ENCODE assay signal across 2 fruit fly cellular contexts in genomic region chr3L:1674381-1674780, dm6.
A peak's percentile ranks its signal among the peaks of the same experiment; 100 is the strongest.
TF ChIP-seq lines count a peak whose summit lies in the region.

Gene CG7991, plus strand, starts transcription at chr3L:1674709.

- no peak for TF ChIP-seq CTCF in whole organism, embryonic (GFP tag; optimal IDR thresholded peaks at IDR 0.05; lab: Kevin White, UChicago)

TF ChIP-seq in whole organism, embryonic, 481 proteins besides CTCF, POLR2A, EP300 and RAD21 (continues in another document):
- TF ChIP-seq CG15269 (tag; optimal IDR thresholded peaks at IDR 0.05; lab: Kevin White, UChicago) (peak; percentile 81), pho (GFP tag; optimal IDR thresholded peaks at IDR 0.05; lab: Kevin White, UChicago) (no peak), gt (GFP tag; IDR thresholded peaks at IDR 0.05; lab: Robert Waterston, UW) (no peak), row (GFP tag; IDR thresholded peaks at IDR 0.05; lab: Robert Waterston, UW) (0 out of 3 replicates have a peak, but pooled peaks have one; percentile 16), tna (GFP tag; IDR thresholded peaks at IDR 0.05; lab: Robert Waterston, UW; ENCODE audit: partially characterized antibody) (no peak), CG6175 (GFP tag; IDR thresholded peaks at IDR 0.05; lab: Robert Waterston, UW) (peak; percentile 90), pb (GFP tag; optimal IDR thresholded peaks at IDR 0.05; lab: Kevin White, UChicago) (peak; percentile 2), slp2 (GFP tag; optimal IDR thresholded peaks at IDR 0.05; lab: Kevin White, UChicago) (no peak), CG14860 (GFP tag; IDR thresholded peaks at IDR 0.05; lab: Robert Waterston, UW; ENCODE audit: partially characterized antibody) (no peak), CG17829 (tag; optimal IDR thresholded peaks at IDR 0.05; lab: Kevin White, UChicago) (no peak), kni (GFP tag; optimal IDR thresholded peaks at IDR 0.05; lab: Kevin White, UChicago) (peak; percentile 52), ro (GFP tag; IDR thresholded peaks at IDR 0.05; lab: Robert Waterston, UW) (no peak), H15 (GFP tag; IDR thresholded peaks at IDR 0.05; lab: Robert Waterston, UW) (no peak), ase (GFP tag; IDR thresholded peaks at IDR 0.05; lab: Robert Waterston, UW) (no peak), Deaf1 (tag; optimal IDR thresholded peaks at IDR 0.05; lab: Kevin White, UChicago) (peak; percentile 52), sim (GFP tag; IDR thresholded peaks at IDR 0.05; lab: Robert Waterston, UW) (no peak), CG1603 (tag; optimal IDR thresholded peaks at IDR 0.05; lab: Kevin White, UChicago) (no peak), CG9215 (GFP tag; IDR thresholded peaks at IDR 0.05; lab: Robert Waterston, UW) (no peak), so (GFP tag; IDR thresholded peaks at IDR 0.05; lab: Robert Waterston, UW) (no peak), unpg (GFP tag; optimal IDR thresholded peaks at IDR 0.05; lab: Kevin White, UChicago) (no peak), Lpt (GFP tag; optimal IDR thresholded peaks at IDR 0.05; lab: Kevin White, UChicago) (no peak), onecut (GFP tag; IDR thresholded peaks at IDR 0.05; lab: Robert Waterston, UW) (no peak), phol (tag; optimal IDR thresholded peaks at IDR 0.05; lab: Kevin White, UChicago) (no peak), Ravus (GFP tag; IDR thresholded peaks at IDR 0.05; lab: Robert Waterston, UW) (no peak), Awh (GFP tag; IDR thresholded peaks at IDR 0.05; lab: Robert Waterston, UW) (peak; percentile 41; the same call in 1 of the 2 replicates), Abd-B (GFP tag; optimal IDR thresholded peaks at IDR 0.05; lab: Kevin White, UChicago) (no peak), fd102C (GFP tag; optimal IDR thresholded peaks at IDR 0.05; lab: Kevin White, UChicago) (no peak), Myb (GFP tag; optimal IDR thresholded peaks at IDR 0.05; lab: Kevin White, UChicago) (no peak), Dek (tag; optimal IDR thresholded peaks at IDR 0.05; lab: Kevin White, UChicago) (no peak), cad (GFP tag; optimal IDR thresholded peaks at IDR 0.05; lab: Kevin White, UChicago) (no peak), lilli (GFP tag; optimal IDR thresholded peaks at IDR 0.05; lab: Kevin White, UChicago) (no peak), zf30C (GFP tag; optimal IDR thresholded peaks at IDR 0.05; lab: Kevin White, UChicago) (no peak), salm (tag; optimal IDR thresholded peaks at IDR 0.05; lab: Kevin White, UChicago) (no peak), gem (tag; optimal IDR thresholded peaks at IDR 0.05; lab: Kevin White, UChicago) (no peak), gce (GFP tag; IDR thresholded peaks at IDR 0.05; lab: Robert Waterston, UW) (no peak), Med (GFP tag; lab: Kevin White, UChicago) (peak; percentile 45), CG6854 (GFP tag; optimal IDR thresholded peaks at IDR 0.05; lab: Kevin White, UChicago) (no peak), CG30403 (GFP tag; optimal IDR thresholded peaks at IDR 0.05; lab: Kevin White, UChicago) (no peak), ftz-f1 (GFP tag; optimal IDR thresholded peaks at IDR 0.05; lab: Kevin White, UChicago) (no peak), danr (GFP tag; IDR thresholded peaks at IDR 0.05; lab: Robert Waterston, UW) (no peak), tap (tag; optimal IDR thresholded peaks at IDR 0.05; lab: Kevin White, UChicago) (no peak), CG10654 (GFP tag; optimal IDR thresholded peaks at IDR 0.05; lab: Kevin White, UChicago) (no peak), CG4854 (GFP tag; optimal IDR thresholded peaks at IDR 0.05; lab: Kevin White, UChicago) (no peak), CG5245 (GFP tag; optimal IDR thresholded peaks at IDR 0.05; lab: Kevin White, UChicago) (no peak), CG7786 (GFP tag; optimal IDR thresholded peaks at IDR 0.05; lab: Kevin White, UChicago) (no peak), exex (tag; optimal IDR thresholded peaks at IDR 0.05; lab: Kevin White, UChicago) (no peak), CG7271 (tag; optimal IDR thresholded peaks at IDR 0.05; lab: Kevin White, UChicago) (no peak), E2f1 (GFP tag; IDR thresholded peaks at IDR 0.05; lab: Robert Waterston, UW) (no peak), CG13287 (GFP tag; IDR thresholded peaks at IDR 0.05; lab: Robert Waterston, UW; ENCODE audit: partially characterized antibody) (no peak)

TF ChIP-seq in whole organism, prepupa, 60 proteins besides CTCF, POLR2A, EP300 and RAD21:
- peak; percentile 14 for TF ChIP-seq Eip78C (GFP tag; lab: Kevin White, UChicago)
- no peak for TF ChIP-seq CG15336 (GFP tag; IDR thresholded peaks at IDR 0.05; lab: Robert Waterston, UW)
- TF ChIP-seq CG4318 (GFP tag; optimal IDR thresholded peaks at IDR 0.05; lab: Kevin White, UChicago), result no peak
- no peak for TF ChIP-seq Eip75B (GFP tag; optimal IDR thresholded peaks at IDR 0.05; lab: Kevin White, UChicago)
- peak; percentile 38; the same call in 1 of the 3 replicates for TF ChIP-seq CG6163 (GFP tag; IDR thresholded peaks at IDR 0.05; lab: Robert Waterston, UW)
